Fruit fly (Drosophila melanogaster): ENCODE measurements around the gene CG10154.

CG10154 gene

dm6 chr3L:13450177-13450793 is 13.3 kb upstream of the CG10154 start, which contains the start of the genes JMJD7 and CG10738 (continued):
- TF ChIP-seq CG15479 (GFP tag; optimal IDR thresholded peaks at IDR 0.05) = no peak
- peak; percentile 7 for TF ChIP-seq ems (GFP tag; optimal IDR thresholded peaks at IDR 0.05)
- peak; percentile 36; the same call in 1 of the 2 replicates for TF ChIP-seq seq (GFP tag; IDR thresholded peaks at IDR 0.05)
- no peak for TF ChIP-seq chif (GFP tag; optimal IDR thresholded peaks at IDR 0.05)
- TF ChIP-seq CG8388 (GFP tag; optimal IDR thresholded peaks at IDR 0.05) = no peak
- TF ChIP-seq CG8281 (tag; optimal IDR thresholded peaks at IDR 0.05) = no peak
- TF ChIP-seq pho (GFP tag; optimal IDR thresholded peaks at IDR 0.05) = no peak
- no peak for TF ChIP-seq crp (GFP tag; optimal IDR thresholded peaks at IDR 0.05)
- TF ChIP-seq CG7556 (GFP tag; optimal IDR thresholded peaks at IDR 0.05) = no peak
- TF ChIP-seq nerfin-1 (tag; optimal IDR thresholded peaks at IDR 0.05) = no peak
- peak; percentile 56 for TF ChIP-seq CG17359 (tag; optimal IDR thresholded peaks at IDR 0.05)
- no peak for TF ChIP-seq CG18011 (GFP tag; optimal IDR thresholded peaks at IDR 0.05)
- no peak for TF ChIP-seq CG10431 (GFP tag; optimal IDR thresholded peaks at IDR 0.05)
- TF ChIP-seq HmgZ (tag; optimal IDR thresholded peaks at IDR 0.05) = peak; percentile 8
- TF ChIP-seq CG13296 (GFP tag; optimal IDR thresholded peaks at IDR 0.05) = peak; percentile 53
- TF ChIP-seq lab (GFP tag; optimal IDR thresholded peaks at IDR 0.05) = peak; percentile 87
- 0 out of 2 replicates have a peak, but pooled peaks have one; percentile 12 for TF ChIP-seq GATAe (GFP tag; conservative IDR thresholded peaks at IDR 0.05)
- TF ChIP-seq Blimp-1 (GFP tag; optimal IDR thresholded peaks at IDR 0.05) = peak; percentile 80
- TF ChIP-seq CG2889 (GFP tag; IDR thresholded peaks at IDR 0.05) = peak; percentile 42; the same call in 1 of the 3 replicates
- TF ChIP-seq CG16815 (GFP tag; optimal IDR thresholded peaks at IDR 0.05) = no peak
- peak; percentile 37 for TF ChIP-seq NfI (GFP tag; optimal IDR thresholded peaks at IDR 0.05)
- TF ChIP-seq trem (tag; optimal IDR thresholded peaks at IDR 0.05) = no peak
- no peak for TF ChIP-seq CG3995 (GFP tag; optimal IDR thresholded peaks at IDR 0.05)
- TF ChIP-seq NC2α (GFP tag; optimal IDR thresholded peaks at IDR 0.05) = no peak
- peak; percentile 70 for TF ChIP-seq klu (GFP tag; IDR thresholded peaks at IDR 0.05)
- no peak for TF ChIP-seq Doc2 (GFP tag; IDR thresholded peaks at IDR 0.05)
- no peak for TF ChIP-seq gcm2 (GFP tag; optimal IDR thresholded peaks at IDR 0.05)
- peak; percentile 66; the same call in 1 of the 2 replicates for TF ChIP-seq dati (GFP tag; IDR thresholded peaks at IDR 0.05)
- peak; percentile 54; the same call in 1 of the 2 replicates for TF ChIP-seq Taf1 (GFP tag; IDR thresholded peaks at IDR 0.05)
- TF ChIP-seq Usf (GFP tag; optimal IDR thresholded peaks at IDR 0.05) = no peak
- no peak for TF ChIP-seq pros (GFP tag; optimal IDR thresholded peaks at IDR 0.05)
- TF ChIP-seq B-H2 (GFP tag; optimal IDR thresholded peaks at IDR 0.05) = no peak
- peak; percentile 36 for TF ChIP-seq CG31388 (GFP tag; optimal IDR thresholded peaks at IDR 0.05)
- peak; percentile 66 for TF ChIP-seq Xrp1 (GFP tag; IDR thresholded peaks at IDR 0.05)
- no peak for TF ChIP-seq fru (optimal IDR thresholded peaks at IDR 0.05)
- TF ChIP-seq btn (GFP tag; optimal IDR thresholded peaks at IDR 0.05) = no peak
- TF ChIP-seq psq (GFP tag; optimal IDR thresholded peaks at IDR 0.05) = no peak
- TF ChIP-seq Elba2 (GFP tag; optimal IDR thresholded peaks at IDR 0.05) = no peak
- TF ChIP-seq Sry-δ (GFP tag; optimal IDR thresholded peaks at IDR 0.05) = peak; percentile 2
- TF ChIP-seq crc (GFP tag; optimal IDR thresholded peaks at IDR 0.05) = no peak
- peak; percentile 68 for TF ChIP-seq tap (tag; optimal IDR thresholded peaks at IDR 0.05)
- TF ChIP-seq YL-1 (GFP tag; optimal IDR thresholded peaks at IDR 0.05) = no peak
- no peak for TF ChIP-seq pum (GFP tag; optimal IDR thresholded peaks at IDR 0.05)
- TF ChIP-seq br (optimal IDR thresholded peaks at IDR 0.05) = no peak
- TF ChIP-seq tna (GFP tag; IDR thresholded peaks at IDR 0.05; ENCODE audit: partially characterized antibody) = no peak
- no peak for TF ChIP-seq CG12744 (GFP tag; optimal IDR thresholded peaks at IDR 0.05)
- TF ChIP-seq zen (tag; optimal IDR thresholded peaks at IDR 0.05) = peak; percentile 10
- no peak for TF ChIP-seq CG14965 (GFP tag; optimal IDR thresholded peaks at IDR 0.05; ENCODE audit: borderline replicate concordance)
- peak; percentile 51 for TF ChIP-seq CG18262 (tag; optimal IDR thresholded peaks at IDR 0.05)
- TF ChIP-seq ewg (GFP tag; optimal IDR thresholded peaks at IDR 0.05) = no peak
